Worm (Caenorhabditis elegans): Measurements from ENCODE around the gene M01H9.10.
A peak's percentile ranks its signal among the peaks of the same experiment; 100 is the strongest.

Gene M01H9.10

ce11 chrIV:4478612-4479011 lies 1.3 kb downstream of the M01H9.10 start:
- no peak for TF ChIP-seq spr-1 (tag; optimal IDR thresholded peaks at IDR 0.05)
- TF ChIP-seq skn-1 (tag; optimal IDR thresholded peaks at IDR 0.05), result no peak
- TF ChIP-seq arid-1 (GFP tag; conservative IDR thresholded peaks at IDR 0.05), result no peak
- TF ChIP-seq dve-1 (tag; optimal IDR thresholded peaks at IDR 0.05; ENCODE audit: insufficient read depth), result peak; percentile 36
- TF ChIP-seq hif-1 (tag; optimal IDR thresholded peaks at IDR 0.05), result peak in 1 of 2 experiments; percentile 89
- no peak for TF ChIP-seq nhr-28 (tag; optimal IDR thresholded peaks at IDR 0.05)
- peak; percentile 47 for TF ChIP-seq nhr-48 (tag; optimal IDR thresholded peaks at IDR 0.05)
- TF ChIP-seq dmd-6 (GFP tag; IDR thresholded peaks at IDR 0.05), result peak; percentile 47
- TF ChIP-seq hlh-11 (tag; optimal IDR thresholded peaks at IDR 0.05), result peak; percentile 12
- TF ChIP-seq nhr-25 (tag; optimal IDR thresholded peaks at IDR 0.05; ENCODE audit: borderline replicate concordance, insufficient read depth), result no peak
- TF ChIP-seq ceh-44 (GFP tag; IDR thresholded peaks at IDR 0.05), result no peak
- no peak for TF ChIP-seq daf-16 (GFP tag; optimal IDR thresholded peaks at IDR 0.05)
- TF ChIP-seq daf-16 (tag; optimal IDR thresholded peaks at IDR 0.05), result peak; percentile 29

- TF ChIP-seq ama-1 (optimal IDR thresholded peaks at IDR 0.05), result peak; percentile 86
- TF ChIP-seq dpl-1 (GFP tag; optimal IDR thresholded peaks at IDR 0.05), result peak; percentile 11
- peak; percentile 87 for TF ChIP-seq dmd-6 (GFP tag; IDR thresholded peaks at IDR 0.05)
- peak; percentile 70 for TF ChIP-seq ceh-20 (GFP tag; IDR thresholded peaks at IDR 0.05)
- TF ChIP-seq mes-2 (tag; optimal IDR thresholded peaks at IDR 0.05; ENCODE audit: poor library complexity, severe bottlenecking), result peak; percentile 42
- peak; percentile 46 for TF ChIP-seq mxl-3 (GFP tag; optimal IDR thresholded peaks at IDR 0.05)
- no peak for TF ChIP-seq mxl-2 (GFP tag; conservative IDR thresholded peaks at IDR 0.05)
- no peak for TF ChIP-seq nhr-6 (tag; optimal IDR thresholded peaks at IDR 0.05)
- TF ChIP-seq nhr-28 (tag; optimal IDR thresholded peaks at IDR 0.05), result peak; percentile 74
- TF ChIP-seq hlh-11 (tag; optimal IDR thresholded peaks at IDR 0.05), result peak; percentile 87
- TF ChIP-seq ceh-82 (tag; optimal IDR thresholded peaks at IDR 0.05), result no peak
- peak; percentile 26 for TF ChIP-seq T20F7.1 (GFP tag; optimal IDR thresholded peaks at IDR 0.05)
- peak; percentile 20 for TF ChIP-seq nhr-77 (tag; optimal IDR thresholded peaks at IDR 0.05)
- TF ChIP-seq hif-1 (tag; optimal IDR thresholded peaks at IDR 0.05), result peak in 1 of 2 experiments; percentile 87
- peak; percentile 61 for TF ChIP-seq nhr-11 (tag; optimal IDR thresholded peaks at IDR 0.05)
- peak; percentile 66 for TF ChIP-seq mep-1 (tag; optimal IDR thresholded peaks at IDR 0.05)
- peak; percentile 74 for TF ChIP-seq dve-1 (tag; optimal IDR thresholded peaks at IDR 0.05; ENCODE audit: insufficient read depth)
- peak; percentile 95 for TF ChIP-seq hlh-30 (tag; optimal IDR thresholded peaks at IDR 0.05; ENCODE audit: insufficient read depth)
- TF ChIP-seq pha-4 (GFP tag; IDR thresholded peaks at IDR 0.05), result no peak
- peak; percentile 36 for TF ChIP-seq pha-4 (tag; optimal IDR thresholded peaks at IDR 0.05)
- no peak for TF ChIP-seq R02D3.7 (tag; optimal IDR thresholded peaks at IDR 0.05)
- peak in 1 of 2 experiments; percentile 87 for TF ChIP-seq unc-62 (GFP tag; optimal IDR thresholded peaks at IDR 0.05 in 1 of 2)
- no peak for TF ChIP-seq unc-62 (tag; optimal IDR thresholded peaks at IDR 0.05)
- TF ChIP-seq nhr-25 (tag; optimal IDR thresholded peaks at IDR 0.05; ENCODE audit: borderline replicate concordance, insufficient read depth), result peak; percentile 44
- TF ChIP-seq nhr-48 (tag; optimal IDR thresholded peaks at IDR 0.05), result peak; percentile 66
- TF ChIP-seq nhr-237 (tag; optimal IDR thresholded peaks at IDR 0.05), result no peak
- TF ChIP-seq lsy-2 (tag; optimal IDR thresholded peaks at IDR 0.05), result peak in 1 of 2 experiments; percentile 67
- TF ChIP-seq ZK337.2 (GFP tag; IDR thresholded peaks at IDR 0.05), result no peak
- TF ChIP-seq egl-43 (GFP tag; IDR thresholded peaks at IDR 0.05), result no peak
- TF ChIP-seq mdt-29 (GFP tag; IDR thresholded peaks at IDR 0.05), result peak; percentile 49; the same call in 1 of the 2 replicates
- peak; percentile 31 to 95 for TF ChIP-seq mdl-1 (tag; optimal IDR thresholded peaks at IDR 0.05)
- TF ChIP-seq aha-1 (tag), result peak; percentile 95
- TF ChIP-seq egl-27 (tag; optimal IDR thresholded peaks at IDR 0.05), result no peak
- TF ChIP-seq lin-1 (GFP tag; IDR thresholded peaks at IDR 0.05), result 0 out of 2 replicates have a peak, but pooled peaks have one; percentile 11
- TF ChIP-seq daf-16 (GFP tag; optimal IDR thresholded peaks at IDR 0.05), result no peak
- TF ChIP-seq daf-16 (tag; optimal IDR thresholded peaks at IDR 0.05), result peak; percentile 44
Measured at ce11 chrIV:4477009-4477471, 2.9 kb downstream of the M01H9.10 start, which contains the start of gene M01H9.3. TSS of gene M01H9.3 (minus strand) at chrIV:4477059.

All from whole organism, L4 larva.